Fruit fly (Drosophila melanogaster) whole organism, adult: Measurements from ENCODE around the gene Rbp1-like.

Experiments used
- CG11617 ChIP-seq: fragments of 200-800 bp; sonication (Bioruptor generic); optimal IDR thresholded peaks from 2 replicates; lab custom pipeline; 2017; ENCODE audit warnings: mild to moderate bottlenecking, missing biosample characterization, missing genetic modification reagents, missing genetic modification characterization
- CG12768 ChIP-seq: fragments of 200-800 bp; sonication (Bioruptor generic); optimal IDR thresholded peaks from 2 replicates; lab custom pipeline; 2017; ENCODE audit warnings: missing biosample characterization, missing genetic modification characterization, mild to moderate bottlenecking, moderate library complexity, missing genetic modification reagents
- CG14711 ChIP-seq: fragments of 200-800 bp; sonication (Bioruptor generic); optimal IDR thresholded peaks from 2 replicates; lab custom pipeline; 2018; ENCODE audit warnings: missing biosample characterization, mild to moderate bottlenecking, missing genetic modification characterization, moderate library complexity
- CG1620 ChIP-seq: fragments of 200-800 bp; sonication (Bioruptor generic); optimal IDR thresholded peaks from 2 replicates; lab custom pipeline; 2016; ENCODE audit warnings: missing biosample characterization, missing genetic modification characterization
- CG33017 ChIP-seq: fragments of 200-800 bp; sonication (Bioruptor generic); optimal IDR thresholded peaks from 2 replicates; lab custom pipeline; 2018; ENCODE audit warnings: missing biosample characterization, mild to moderate bottlenecking, missing genetic modification characterization, moderate library complexity
- CG5204 ChIP-seq: fragments of 200-800 bp; sonication (Bioruptor generic); optimal IDR thresholded peaks from 2 replicates; lab custom pipeline; 2016; ENCODE audit warnings: missing biosample characterization, missing genetic modification characterization
- CG7045 ChIP-seq: fragments of 200-800 bp; sonication (Bioruptor generic); optimal IDR thresholded peaks from 2 replicates; lab custom pipeline; 2017; ENCODE audit warnings: missing biosample characterization, mild to moderate bottlenecking, missing genetic modification characterization
- CG7101 ChIP-seq: fragments of 200-800 bp; sonication (Bioruptor generic); optimal IDR thresholded peaks from 2 replicates; lab custom pipeline; 2018; ENCODE audit warnings: missing biosample characterization, mild to moderate bottlenecking, missing genetic modification characterization, moderate library complexity
- Clk ChIP-seq: fragments of 200-800 bp; sonication (Bioruptor generic); optimal IDR thresholded peaks from 2 replicates; lab custom pipeline; 2017; ENCODE audit warnings: missing biosample characterization, missing genetic modification characterization
- Crg-1 ChIP-seq: fragments of 200-800 bp; sonication (Bioruptor generic); optimal IDR thresholded peaks from 2 replicates; lab custom pipeline; 2016; ENCODE audit warnings: missing biosample characterization, missing genetic modification characterization
- Hr96 ChIP-seq: fragments of 200-800 bp; sonication (Bioruptor generic); optimal IDR thresholded peaks from 2 replicates; lab custom pipeline; 2016; ENCODE audit warnings: missing biosample characterization, missing genetic modification characterization
- Mnt ChIP-seq: fragments of 200-800 bp; sonication (Bioruptor generic); optimal IDR thresholded peaks from 2 replicates; lab custom pipeline; 2016; ENCODE audit warnings: missing biosample characterization, mild to moderate bottlenecking, missing genetic modification characterization
- bab1 ChIP-seq: fragments of 200-800 bp; sonication (Bioruptor generic); optimal IDR thresholded peaks from 3 replicates; lab custom pipeline; 2019; ENCODE audit warnings: missing biosample characterization, mild to moderate bottlenecking, missing genetic modification characterization, moderate library complexity
- cic ChIP-seq: fragments of 200-800 bp; sonication (Bioruptor generic); optimal IDR thresholded peaks from 2 replicates; lab custom pipeline; 2017; ENCODE audit warnings: missing biosample characterization, mild to moderate bottlenecking, missing genetic modification characterization, moderate library complexity
- cnc ChIP-seq, 2 experiments: fragments of >200 bp; optimal IDR thresholded peaks; 2 replicates each; lab custom pipeline; 2017
- kay ChIP-seq: fragments of 200-800 bp; sonication (Bioruptor generic); peaks from one replicate; lab custom pipeline; 2016; ENCODE audit warnings: missing biosample characterization, missing genetic modification characterization, borderline replicate concordance
- ovo ChIP-seq: fragments of 200-800 bp; sonication (Bioruptor generic); optimal IDR thresholded peaks from 2 replicates; lab custom pipeline; 2016; ENCODE audit warnings: missing biosample characterization, missing genetic modification characterization
- pad ChIP-seq: fragments of 200-800 bp; sonication (Bioruptor generic); optimal IDR thresholded peaks from 3 replicates; lab custom pipeline; 2017; ENCODE audit warnings: missing biosample characterization, missing genetic modification characterization, mild to moderate bottlenecking, moderate library complexity, missing genetic modification reagents
- tj ChIP-seq: fragments of 200-800 bp; sonication (Bioruptor generic); optimal IDR thresholded peaks from 3 replicates; lab custom pipeline; 2017; ENCODE audit warnings: missing biosample characterization, mild to moderate bottlenecking, missing genetic modification characterization, moderate library complexity
- toe ChIP-seq: fragments of 200-800 bp; sonication (Bioruptor generic); optimal IDR thresholded peaks from 2 replicates; lab custom pipeline; 2016; ENCODE audit warnings: missing biosample characterization, missing genetic modification characterization

The Rbp1-like gene

dm6 chrX:13397610-13398009 lies 12.9 kb upstream of the Rbp1-like start:
- no peak for TF ChIP-seq toe (GFP tag; lab: Kevin White, UChicago)
- no peak for TF ChIP-seq CG7045 (GFP tag; lab: Kevin White, UChicago)
- TF ChIP-seq tj = no peak
- TF ChIP-seq CG12768 (GFP tag; lab: Kevin White, UChicago) = no peak
- no peak for TF ChIP-seq pad (GFP tag; lab: Kevin White, UChicago)
- no peak for TF ChIP-seq CG33017 (tag; lab: Kevin White, UChicago)
- no peak for TF ChIP-seq Crg-1 (GFP tag; lab: Kevin White, UChicago)
- no peak for TF ChIP-seq CG5204 (GFP tag; lab: Kevin White, UChicago)
- TF ChIP-seq kay = no peak
- TF ChIP-seq ovo (GFP tag; lab: Kevin White, UChicago) = no peak
- no peak for TF ChIP-seq Mnt
- TF ChIP-seq cic (GFP tag; lab: Kevin White, UChicago) = no peak
- TF ChIP-seq CG14711 (tag; lab: Kevin White, UChicago) = no peak
- no peak for TF ChIP-seq cnc (optimal IDR thresholded peaks at IDR 0.05; lab: Kevin White, UChicago)
- TF ChIP-seq CG1620 (GFP tag; lab: Kevin White, UChicago) = no peak

- TF ChIP-seq bab1 (peak; percentile 75), toe (GFP tag; lab: Kevin White, UChicago) (no peak), kay (peak; percentile 11), cnc (optimal IDR thresholded peaks at IDR 0.05; lab: Kevin White, UChicago) (no peak), CG11617 (GFP tag; lab: Kevin White, UChicago) (peak; percentile 76), CG12768 (GFP tag; lab: Kevin White, UChicago) (no peak), ovo (GFP tag; lab: Kevin White, UChicago) (peak; percentile 36), Crg-1 (GFP tag; lab: Kevin White, UChicago) (no peak), Hr96 (peak; percentile 51), Mnt (peak; percentile 81), Clk (GFP tag; lab: Kevin White, UChicago) (no peak), CG33017 (tag; lab: Kevin White, UChicago) (no peak), cic (GFP tag; lab: Kevin White, UChicago) (no peak), CG1620 (GFP tag; lab: Kevin White, UChicago) (peak; percentile 24), CG7101 (tag; lab: Kevin White, UChicago) (peak; percentile 51), pad (GFP tag; lab: Kevin White, UChicago) (peak; percentile 40), tj (peak; percentile 6), CG14711 (tag; lab: Kevin White, UChicago) (peak; percentile 58), CG7045 (GFP tag; lab: Kevin White, UChicago) (no peak), CG5204 (GFP tag; lab: Kevin White, UChicago) (peak; percentile 15)
Observed at dm6 chrX:13396378-13397099, 11.9 kb upstream of the Rbp1-like start, which contains the start of gene Bcat. Bcat (plus strand) TSS chrX:13396899.

- TF ChIP-seq bab1 = no peak
- peak; percentile 39 for TF ChIP-seq pad (GFP tag; lab: Kevin White, UChicago)
- TF ChIP-seq Mnt = no peak
- no peak for TF ChIP-seq CG33017 (tag; lab: Kevin White, UChicago)
- TF ChIP-seq CG11617 (GFP tag; lab: Kevin White, UChicago) = no peak
- no peak for TF ChIP-seq CG7045 (GFP tag; lab: Kevin White, UChicago)
- no peak for TF ChIP-seq CG5204 (GFP tag; lab: Kevin White, UChicago)
- no peak for TF ChIP-seq Hr96
- TF ChIP-seq Crg-1 (GFP tag; lab: Kevin White, UChicago) = no peak
- TF ChIP-seq tj = peak; percentile 96
Observed at dm6 chrX:13395988-13396377, 11.3 kb upstream of the Rbp1-like start.

dm6 chrX:13395020-13395419 lies 10.3 kb upstream of the Rbp1-like start:
- TF ChIP-seq Mnt = peak; percentile 42
- no peak for TF ChIP-seq pad (GFP tag; lab: Kevin White, UChicago)

dm6 chrX:13394343-13394742 lies 9.7 kb upstream of the Rbp1-like start:
- TF ChIP-seq toe (GFP tag; lab: Kevin White, UChicago) (no peak), tj (no peak), Hr96 (no peak), cic (GFP tag; lab: Kevin White, UChicago) (no peak)

dm6 chrX:13392764-13393163 lies 8.1 kb upstream of the Rbp1-like start:
- TF ChIP-seq cnc (optimal IDR thresholded peaks at IDR 0.05; lab: Kevin White, UChicago) = peak; percentile 15 to 66
- TF ChIP-seq Crg-1 (GFP tag; lab: Kevin White, UChicago) = no peak

- TF ChIP-seq cnc (optimal IDR thresholded peaks at IDR 0.05; lab: Kevin White, UChicago) (no peak), kay (no peak), Crg-1 (GFP tag; lab: Kevin White, UChicago) (no peak), toe (GFP tag; lab: Kevin White, UChicago) (no peak), tj (no peak), CG33017 (tag; lab: Kevin White, UChicago) (no peak)
Observed at dm6 chrX:13392041-13392353, 7.3 kb upstream of the Rbp1-like start.
